Fruit fly (Drosophila melanogaster): Measurements from ENCODE around the gene AdoR.

AdoR gene

DNA sequence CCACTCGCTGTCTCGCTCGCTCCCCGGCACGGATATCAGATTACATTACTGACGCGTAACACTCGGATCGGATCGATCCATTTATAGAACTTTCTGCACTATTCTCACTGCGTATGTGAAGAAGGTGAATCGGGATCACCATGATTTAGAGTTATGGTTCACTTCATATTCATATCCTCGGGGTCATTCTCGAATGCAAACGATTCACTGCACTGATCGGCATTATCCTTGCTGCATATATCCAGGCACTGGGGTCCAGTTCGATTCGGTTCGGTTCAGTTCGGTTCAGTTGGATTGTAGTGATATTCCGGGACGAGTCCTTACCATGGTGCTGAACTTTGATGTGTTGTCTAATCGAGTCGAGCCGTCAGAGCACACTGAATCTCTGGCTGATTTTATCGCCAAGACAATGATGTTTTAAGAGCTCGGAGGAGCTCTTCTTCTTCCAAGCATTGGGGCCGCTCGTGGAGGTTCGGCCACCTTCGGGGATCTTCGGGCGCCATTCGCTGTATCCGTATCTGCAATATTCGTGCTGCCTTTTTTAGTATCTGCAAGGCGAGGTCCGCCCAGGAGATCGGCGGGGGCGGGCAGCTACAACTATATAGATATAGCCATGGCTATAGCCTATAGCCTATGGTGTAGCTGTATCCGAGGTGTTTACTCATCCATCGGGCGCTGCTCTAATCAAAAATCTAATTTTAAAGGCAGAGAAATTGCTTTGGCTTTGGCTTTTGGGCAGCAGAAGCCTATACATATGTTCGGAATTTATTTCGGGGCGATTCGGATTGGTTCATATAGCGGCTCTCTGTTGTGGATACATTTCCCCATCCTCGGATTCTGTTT lies 25.0 kb upstream of the AdoR start, which contains the start of gene Mlc2 (continued):
- TF ChIP-seq CG17802 (tag; optimal IDR thresholded peaks at IDR 0.05) (no peak), Mrtf (GFP tag; IDR thresholded peaks at IDR 0.05) (peak; percentile 54; the same call in 1 of the 3 replicates), CG33557 (GFP tag; optimal IDR thresholded peaks at IDR 0.05) (no peak), pfk (GFP tag; optimal IDR thresholded peaks at IDR 0.05) (no peak), CG1602 (GFP tag; optimal IDR thresholded peaks at IDR 0.05) (no peak), CG8281 (tag; optimal IDR thresholded peaks at IDR 0.05) (no peak), CG31365 (tag; optimal IDR thresholded peaks at IDR 0.05) (no peak), CG12236 (GFP tag; optimal IDR thresholded peaks at IDR 0.05) (no peak), Blimp-1 (GFP tag; optimal IDR thresholded peaks at IDR 0.05) (no peak), Xbp1 (GFP tag; optimal IDR thresholded peaks at IDR 0.05) (no peak), CG17385 (GFP tag; optimal IDR thresholded peaks at IDR 0.05) (peak; percentile 60), CG1832 (GFP tag; optimal IDR thresholded peaks at IDR 0.05) (no peak), chm (GFP tag; IDR thresholded peaks at IDR 0.05) (peak; percentile 38; the same call in 1 of the 2 replicates), gcm2 (GFP tag; optimal IDR thresholded peaks at IDR 0.05) (no peak), CG32772 (GFP tag; IDR thresholded peaks at IDR 0.05) (no peak), cad (GFP tag; optimal IDR thresholded peaks at IDR 0.05) (no peak), CG9817 (tag; optimal IDR thresholded peaks at IDR 0.05) (no peak), CG13894 (tag; optimal IDR thresholded peaks at IDR 0.05) (no peak), da (GFP tag; optimal IDR thresholded peaks at IDR 0.05) (no peak), CG5245 (GFP tag; optimal IDR thresholded peaks at IDR 0.05) (no peak), Rfx (GFP tag; IDR thresholded peaks at IDR 0.05) (no peak), CG17568 (GFP tag; optimal IDR thresholded peaks at IDR 0.05) (no peak), NFAT (GFP tag; IDR thresholded peaks at IDR 0.05) (no peak), pros (GFP tag; optimal IDR thresholded peaks at IDR 0.05) (no peak), Deaf1 (tag; optimal IDR thresholded peaks at IDR 0.05) (peak; percentile 95), slp2 (GFP tag; optimal IDR thresholded peaks at IDR 0.05) (no peak), CG6854 (GFP tag; optimal IDR thresholded peaks at IDR 0.05) (no peak), gce (GFP tag; IDR thresholded peaks at IDR 0.05) (0 out of 3 replicates have a peak, but pooled peaks have one; percentile 27), CG10959 (GFP tag; IDR thresholded peaks at IDR 0.05) (no peak), BtbVII (GFP tag; optimal IDR thresholded peaks at IDR 0.05) (no peak), rib (GFP tag; IDR thresholded peaks at IDR 0.05) (no peak), yki (optimal IDR thresholded peaks at IDR 0.05) (no peak), scrt (GFP tag; optimal IDR thresholded peaks at IDR 0.05) (no peak), MBD-R2 (GFP tag; IDR thresholded peaks at IDR 0.05) (no peak), CG8290 (GFP tag; optimal IDR thresholded peaks at IDR 0.05) (no peak), CG8290 (tag; optimal IDR thresholded peaks at IDR 0.05) (no peak), gcm (GFP tag; optimal IDR thresholded peaks at IDR 0.05) (no peak), CG9876 (GFP tag; optimal IDR thresholded peaks at IDR 0.05) (no peak), inv (GFP tag; IDR thresholded peaks at IDR 0.05; ENCODE audit: partially characterized antibody) (no peak), CG12769 (tag; optimal IDR thresholded peaks at IDR 0.05) (peak; percentile 44), knrl (GFP tag; IDR thresholded peaks at IDR 0.05; ENCODE audit: partially characterized antibody) (no peak), CG2889 (GFP tag; IDR thresholded peaks at IDR 0.05) (no peak), CG2116 (GFP tag; optimal IDR thresholded peaks at IDR 0.05) (no peak), CG30020 (tag; optimal IDR thresholded peaks at IDR 0.05) (no peak), CG5953 (GFP tag; IDR thresholded peaks at IDR 0.05) (no peak), CG16863 (GFP tag; optimal IDR thresholded peaks at IDR 0.05) (no peak), CG8359 (GFP tag; optimal IDR thresholded peaks at IDR 0.05; ENCODE audit: borderline replicate concordance) (no peak), ftz-f1 (GFP tag; optimal IDR thresholded peaks at IDR 0.05) (no peak), HLH4C (GFP tag; IDR thresholded peaks at IDR 0.05; ENCODE audit: partially characterized antibody) (no peak), ara (GFP tag; IDR thresholded peaks at IDR 0.05) (no peak)

Data from whole organism, embryonic.